Worm (Caenorhabditis elegans) whole organism, L4/young adult: ENCODE results near the gene F29A7.6.

Experiments
- W03F9.2 ChIP-seq: fragments of 150-350 bp; optimal IDR thresholded peaks from 2 replicates; lab custom pipeline; 2014; ENCODE audit warnings: missing biosample characterization, missing genetic modification characterization
- dao-5 ChIP-seq: sonication (generic microtip); optimal IDR thresholded peaks from 2 replicates; lab custom pipeline; 2016; ENCODE audit warnings: missing genotype, missing genetic modification characterization, moderate library complexity, missing compliant biosample characterization
- him-1 ChIP-seq: sonication (generic microtip); optimal IDR thresholded peaks from 2 replicates; lab custom pipeline; 2016; ENCODE audit warnings: missing genotype, missing genetic modification reagents, missing genetic modification characterization, missing compliant biosample characterization

The F29A7.6 gene

DNA sequence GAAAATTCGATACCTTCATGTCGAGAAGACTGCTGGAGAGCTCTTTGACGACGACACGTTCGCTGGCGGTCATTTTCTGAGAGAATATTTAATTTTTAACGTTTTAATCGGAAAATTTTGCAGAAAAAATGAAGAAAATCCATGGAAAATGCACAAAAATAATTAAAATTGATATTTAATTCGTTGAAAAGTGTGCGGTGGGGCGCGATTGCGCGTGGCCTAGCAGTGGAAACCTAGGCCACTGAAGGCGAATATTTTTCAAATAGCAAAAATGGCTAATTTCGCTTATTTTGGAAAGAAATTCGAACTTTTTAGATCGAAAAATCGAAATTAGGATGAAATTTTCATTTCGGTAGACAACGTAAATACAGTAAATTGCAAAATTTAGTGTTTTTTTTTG lies at the start of gene F29A7.6:
TSS of gene F29A7.6 (minus strand) at position 76 of the 400 bp plus-strand sequence.
- TF ChIP-seq him-1 = no peak
- TF ChIP-seq dao-5 (tag; lab: Kevin White, UChicago) = no peak
- TF ChIP-seq W03F9.2 (tag; lab: Kevin White, UChicago) = peak; percentile 76

DNA sequence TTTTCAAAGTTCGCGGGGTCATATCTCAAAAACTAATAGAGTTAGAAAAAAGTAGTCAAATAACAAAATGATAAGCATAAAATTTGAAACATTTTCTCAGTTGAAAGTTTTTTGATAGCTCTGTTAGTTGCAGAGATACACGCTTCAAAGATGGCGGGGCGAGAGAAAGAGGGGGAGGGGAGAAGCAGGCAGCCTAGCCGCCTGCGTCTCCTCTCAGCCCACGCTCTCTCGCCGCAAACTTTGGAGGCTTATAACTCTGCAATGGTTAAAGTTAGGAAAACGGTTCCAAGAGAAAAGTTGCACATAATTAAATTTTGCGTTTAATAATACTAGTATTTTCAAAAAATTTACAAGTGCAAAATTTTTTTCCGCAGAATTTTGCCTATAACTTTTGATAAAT lies 49.4 kb upstream of the F29A7.6 start:
- TF ChIP-seq him-1 (no peak), W03F9.2 (tag; lab: Kevin White, UChicago) (no peak), dao-5 (tag; lab: Kevin White, UChicago) (no peak)

DNA sequence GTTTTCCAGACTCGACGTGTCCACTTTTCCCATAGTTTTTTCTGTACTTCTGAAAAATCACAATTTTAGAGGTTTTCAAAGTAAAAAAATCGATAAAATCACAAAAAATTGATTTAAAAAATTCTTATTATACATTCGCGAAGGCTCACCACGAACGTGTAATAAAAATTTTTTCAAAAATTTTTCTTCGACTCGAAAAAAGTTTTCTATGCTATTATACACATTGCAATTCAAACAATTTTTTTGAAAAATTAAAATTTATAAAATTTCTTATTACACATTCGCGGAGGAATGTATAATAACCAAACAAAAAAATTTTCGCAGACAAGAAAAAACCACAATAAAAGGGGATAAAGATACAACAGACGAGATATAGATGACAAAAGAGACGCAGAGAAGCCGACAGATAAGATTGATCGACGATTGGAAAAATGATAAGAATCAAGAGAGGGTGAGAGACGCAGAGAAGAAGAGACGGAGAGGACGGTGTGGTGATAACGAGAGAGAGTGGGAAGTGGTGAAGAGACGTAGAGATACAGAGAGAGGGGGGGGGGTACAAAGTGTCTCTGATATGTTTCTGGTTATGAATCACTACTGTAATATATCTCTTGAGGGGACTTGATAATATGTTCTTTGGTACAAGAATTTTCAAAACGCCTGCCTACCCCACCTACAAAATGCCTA lies 48.3 kb upstream of the F29A7.6 start, which contains the start of gene nhr-119:
TSS of gene nhr-119 (minus strand) at position 51 of the 684 bp plus-strand sequence.
- TF ChIP-seq him-1 (no peak), W03F9.2 (tag; lab: Kevin White, UChicago) (peak; percentile 38)

DNA sequence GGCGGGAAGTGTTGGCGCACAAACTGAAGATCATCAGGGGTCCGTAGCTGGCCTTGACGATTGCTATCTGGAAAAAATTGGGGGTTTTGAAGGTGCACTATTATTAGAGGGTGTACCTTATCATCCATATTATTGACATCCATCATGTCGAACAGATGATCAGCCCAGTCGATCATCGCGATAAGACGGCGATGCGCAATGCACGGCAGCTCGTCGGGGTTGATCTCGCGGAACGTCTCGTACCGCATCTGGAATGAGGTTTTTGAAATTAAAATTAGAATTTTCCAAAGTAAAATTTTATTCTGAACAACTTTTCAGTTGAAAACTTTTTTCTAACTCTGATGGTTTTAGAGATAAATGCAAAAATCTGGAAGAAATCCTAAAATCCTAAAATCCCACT lies 45.5 kb upstream of the F29A7.6 start:
- TF ChIP-seq dao-5 (tag; lab: Kevin White, UChicago) (no peak), W03F9.2 (tag; lab: Kevin White, UChicago) (no peak), him-1 (no peak)

DNA sequence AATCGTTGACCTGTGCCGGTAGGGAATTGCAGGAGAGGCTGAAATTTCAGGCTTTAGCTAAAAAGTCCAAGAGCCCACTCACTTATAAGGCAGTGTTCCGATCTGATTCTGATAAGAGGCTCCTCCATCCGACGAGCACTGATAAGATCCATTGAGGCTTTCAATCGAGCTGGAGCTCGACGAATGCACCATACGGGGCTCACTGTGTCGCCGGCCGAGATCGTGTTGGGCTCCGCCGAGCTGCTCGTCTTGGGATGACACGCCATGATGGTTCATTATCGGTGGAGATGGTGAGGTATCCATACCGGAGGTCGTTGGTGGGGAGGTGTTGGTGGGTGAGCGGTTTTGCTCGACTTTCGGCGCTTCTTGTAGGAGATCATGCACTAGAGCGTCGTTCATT lies 44.0 kb upstream of the F29A7.6 start:
- TF ChIP-seq dao-5 (tag; lab: Kevin White, UChicago) (no peak), W03F9.2 (tag; lab: Kevin White, UChicago) (no peak), him-1 (no peak)

DNA sequence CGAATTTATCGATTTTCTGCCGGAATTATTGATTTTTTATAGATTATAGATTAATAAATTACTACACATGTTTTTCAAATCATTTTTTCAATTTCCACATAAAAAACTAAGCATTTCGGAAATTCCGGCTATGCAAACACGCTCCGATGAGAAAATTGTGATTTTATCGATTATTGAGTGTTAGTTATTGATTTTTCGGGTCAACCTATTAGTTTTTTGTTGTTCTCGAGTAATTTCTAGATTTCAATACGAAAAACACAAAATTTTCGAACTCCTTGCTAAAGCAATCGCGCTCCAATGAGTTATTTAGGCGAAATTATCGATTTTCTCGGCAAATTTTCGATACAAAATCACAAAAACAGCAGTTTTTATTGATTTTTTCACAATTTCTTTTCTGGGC lies 43.0 kb upstream of the F29A7.6 start:
- no peak for TF ChIP-seq W03F9.2 (tag; lab: Kevin White, UChicago)
- TF ChIP-seq him-1 = no peak
- no peak for TF ChIP-seq dao-5 (tag; lab: Kevin White, UChicago)

DNA sequence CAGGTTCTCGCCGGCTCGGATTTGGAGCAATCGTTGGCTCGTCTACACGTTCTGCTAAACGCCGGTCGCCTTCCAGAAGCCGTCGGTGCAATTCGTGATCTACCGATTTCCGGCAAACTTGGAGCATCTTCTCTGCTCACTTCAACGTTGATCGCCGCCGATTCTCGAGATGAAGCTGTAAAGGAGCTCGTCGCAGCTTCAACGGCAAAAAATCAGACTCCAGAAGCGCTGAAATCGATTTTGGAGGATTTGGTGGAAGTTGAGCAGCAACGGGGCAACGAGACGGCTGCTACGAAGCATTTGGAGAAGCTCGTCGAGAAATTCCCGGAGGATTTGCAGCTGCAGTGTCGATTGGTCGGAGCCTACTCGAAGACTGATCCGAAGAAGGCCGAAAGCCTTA lies 39.3 kb upstream of the F29A7.6 start:
- TF ChIP-seq W03F9.2 (tag; lab: Kevin White, UChicago) (no peak), dao-5 (tag; lab: Kevin White, UChicago) (no peak), him-1 (no peak)

DNA sequence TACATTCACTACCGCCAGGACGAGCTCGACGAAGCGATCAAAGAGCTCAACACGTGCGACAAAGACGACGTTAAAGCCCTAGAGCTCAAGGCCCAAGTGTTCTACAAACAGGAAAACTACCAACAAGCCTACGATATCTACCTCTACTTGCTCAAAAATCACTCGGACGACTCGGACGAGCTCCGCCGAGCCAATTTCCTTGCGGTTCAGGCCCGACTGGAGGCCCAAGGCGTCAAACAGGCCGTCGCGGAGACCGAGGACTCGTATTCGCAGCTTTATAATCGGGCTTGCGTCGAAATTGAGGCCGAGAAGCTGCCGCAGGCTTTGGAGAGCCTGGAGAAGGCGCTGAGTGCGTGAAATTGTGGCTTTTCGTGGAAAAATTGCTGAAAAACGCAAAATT lies 35.4 kb upstream of the F29A7.6 start:
- no peak for TF ChIP-seq dao-5 (tag; lab: Kevin White, UChicago)
- TF ChIP-seq him-1 = no peak
- no peak for TF ChIP-seq W03F9.2 (tag; lab: Kevin White, UChicago)

DNA sequence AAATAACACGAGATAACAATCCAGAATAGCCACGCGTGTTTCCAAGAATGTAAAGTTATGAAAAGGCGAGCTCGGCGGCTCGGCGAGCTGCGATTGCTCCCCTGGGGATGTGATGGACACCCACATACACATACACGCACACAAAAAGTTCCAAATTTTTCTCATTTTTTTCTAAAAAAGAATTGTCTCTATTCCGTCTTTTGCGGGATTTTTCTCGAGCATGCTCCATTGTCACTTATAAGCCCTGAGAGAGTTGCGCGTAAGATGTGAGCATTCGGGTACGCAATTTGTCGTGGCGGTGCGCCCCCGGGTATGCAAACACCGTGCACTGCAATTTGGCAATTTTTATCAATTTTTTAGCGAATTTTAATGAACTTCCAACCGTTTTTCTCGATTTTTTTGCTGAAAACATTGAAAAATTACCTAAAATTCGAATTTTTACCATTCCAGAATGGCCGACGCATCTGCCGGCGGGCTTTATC lies 34.7 kb upstream of the F29A7.6 start, which contains the start of the genes F08D12.12 and srpa-72:
TSS of gene F08D12.12 (minus strand) at position 51 of the 482 bp plus-strand sequence.
TSS of gene srpa-72 (plus strand) at position 451 of the 482 bp plus-strand sequence.
- TF ChIP-seq dao-5 (tag; lab: Kevin White, UChicago) = no peak
- no peak for TF ChIP-seq him-1
- no peak for TF ChIP-seq W03F9.2 (tag; lab: Kevin White, UChicago)

DNA sequence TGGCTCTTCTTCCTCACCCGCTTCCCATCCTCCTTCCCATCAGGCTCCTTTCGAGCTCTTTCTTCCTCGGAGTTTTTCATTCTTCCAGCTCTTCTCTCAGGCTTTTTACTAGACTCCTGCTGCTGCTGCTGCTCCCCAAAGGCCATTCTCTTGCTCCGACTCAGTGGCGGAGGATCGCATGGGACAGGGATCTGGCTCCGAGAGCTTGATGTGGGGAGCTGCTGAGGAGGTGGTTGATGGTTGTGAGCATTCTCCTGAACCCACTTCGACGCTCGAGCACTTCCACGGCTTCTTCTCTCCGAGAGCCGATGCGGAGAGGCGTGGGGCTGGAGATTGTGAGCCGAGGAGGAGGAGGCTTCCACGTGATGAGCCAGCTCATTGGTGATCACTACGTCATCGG lies 33.4 kb upstream of the F29A7.6 start:
- no peak for TF ChIP-seq W03F9.2 (tag; lab: Kevin White, UChicago)
- no peak for TF ChIP-seq dao-5 (tag; lab: Kevin White, UChicago)
- TF ChIP-seq him-1 = no peak

DNA sequence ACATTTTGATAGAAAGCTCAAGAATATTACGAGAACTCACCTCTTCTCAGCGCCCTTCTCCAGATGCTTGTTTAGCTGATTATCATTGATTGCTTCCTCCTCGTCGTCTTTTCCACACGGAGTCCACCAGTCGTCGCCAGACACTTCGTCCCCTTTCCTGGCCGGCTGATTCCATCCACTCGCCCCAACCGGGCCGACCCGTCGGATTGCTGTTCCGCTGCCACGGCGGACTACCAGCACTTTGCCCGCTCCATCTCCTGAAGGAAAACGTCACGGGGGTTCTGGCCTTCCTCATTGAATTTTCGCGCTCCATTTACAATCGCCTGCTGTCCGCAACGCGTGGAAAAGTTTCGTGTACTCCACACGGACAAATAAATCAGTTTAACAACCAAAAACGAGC lies 31.0 kb upstream of the F29A7.6 start:
- no peak for TF ChIP-seq him-1
- no peak for TF ChIP-seq W03F9.2 (tag; lab: Kevin White, UChicago)

DNA sequence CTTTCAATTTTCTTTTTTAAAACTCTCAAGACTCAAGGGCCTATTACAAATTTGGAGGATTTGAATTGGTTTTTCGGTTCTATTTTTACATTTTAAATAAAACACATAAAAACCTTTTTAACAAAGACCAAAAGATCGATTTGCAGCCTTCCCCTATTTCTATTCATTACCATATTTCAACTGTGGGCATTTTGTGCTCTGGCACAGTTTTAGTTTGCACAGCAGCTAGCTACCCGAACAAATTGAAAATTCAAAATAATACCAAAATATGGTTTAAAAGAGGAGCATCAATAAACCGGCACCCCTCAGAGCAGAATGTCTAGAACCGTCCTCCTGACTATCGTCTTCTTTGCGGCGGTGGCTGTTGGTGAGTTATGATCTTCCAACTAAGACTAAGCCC lies 28.9 kb upstream of the F29A7.6 start, which contains the start of gene F08D12.2:
TSS of gene F08D12.2 (plus strand) at position 301 of the 400 bp plus-strand sequence.
- TF ChIP-seq W03F9.2 (tag; lab: Kevin White, UChicago) (no peak), dao-5 (tag; lab: Kevin White, UChicago) (no peak), him-1 (no peak)

DNA sequence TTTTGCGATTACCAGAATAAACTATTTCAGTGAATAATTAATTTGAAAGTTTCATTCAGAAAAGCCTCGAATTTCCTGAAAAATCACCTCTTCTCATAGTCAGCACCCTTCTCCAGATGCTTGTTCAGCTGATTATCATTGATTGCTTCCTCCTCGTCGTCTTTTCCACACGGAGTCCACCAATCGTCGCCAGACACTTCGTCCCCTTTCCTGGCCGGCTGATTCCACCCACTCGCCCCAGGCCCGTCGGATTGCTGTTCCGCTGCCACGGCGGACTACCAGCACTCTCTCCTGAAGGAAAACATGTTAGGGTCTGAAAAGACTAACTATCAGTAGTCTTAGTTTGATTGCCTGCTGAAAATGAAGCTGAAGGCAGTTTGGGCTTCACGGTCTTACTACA lies 28.4 kb upstream of the F29A7.6 start:
- TF ChIP-seq W03F9.2 (tag; lab: Kevin White, UChicago) = no peak
- no peak for TF ChIP-seq dao-5 (tag; lab: Kevin White, UChicago)
- TF ChIP-seq him-1 = no peak

DNA sequence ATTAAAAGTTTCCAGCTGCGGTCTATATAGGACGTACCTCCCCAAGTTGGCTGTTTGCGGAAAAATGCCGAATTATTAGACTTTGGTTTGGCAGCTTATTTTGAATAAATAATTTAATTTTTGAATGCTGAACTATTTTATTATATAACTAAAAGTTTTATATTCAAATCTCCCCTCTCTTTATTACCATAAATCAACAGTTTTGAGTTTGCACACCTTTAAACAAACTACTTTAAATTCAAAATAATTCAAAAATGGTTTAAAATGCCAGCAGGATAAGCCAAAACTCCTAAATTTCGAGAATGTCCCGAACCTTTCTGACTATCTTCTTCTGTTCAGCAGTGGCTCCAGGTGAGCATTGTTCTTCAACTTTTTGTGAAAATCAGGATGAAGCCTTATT lies 26.8 kb upstream of the F29A7.6 start, which contains the start of gene F08D12.3:
TSS of gene F08D12.3 (plus strand) at position 301 of the 400 bp plus-strand sequence.
- TF ChIP-seq W03F9.2 (tag; lab: Kevin White, UChicago) (no peak), him-1 (no peak), dao-5 (tag; lab: Kevin White, UChicago) (no peak)

DNA sequence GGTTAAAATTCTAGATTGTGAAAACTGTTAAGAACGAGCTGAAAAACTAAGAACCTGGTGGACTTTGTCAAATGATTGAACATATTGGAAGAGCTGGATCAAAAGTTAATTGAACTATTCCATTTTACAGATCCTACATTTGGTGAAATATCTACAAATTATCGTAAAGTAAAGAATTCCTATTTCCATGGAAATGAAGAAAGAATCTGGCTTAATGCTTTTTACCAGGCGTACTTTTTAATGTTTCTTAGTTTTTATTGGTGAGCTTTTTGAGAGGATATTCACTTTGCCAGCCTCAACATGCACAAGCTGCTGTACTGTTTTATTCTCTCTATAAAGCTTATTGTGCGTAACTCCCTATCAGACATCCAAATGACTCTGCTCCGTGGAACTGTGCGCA lies 25.4 kb upstream of the F29A7.6 start, which contains the start of gene F08D12.4:
TSS of gene F08D12.4 (plus strand) at position 301 of the 400 bp plus-strand sequence.
- TF ChIP-seq W03F9.2 (tag; lab: Kevin White, UChicago) (no peak), him-1 (no peak), dao-5 (tag; lab: Kevin White, UChicago) (no peak)
